Fruit fly (Drosophila melanogaster): ENCODE results near the gene Ser6.

DNA sequence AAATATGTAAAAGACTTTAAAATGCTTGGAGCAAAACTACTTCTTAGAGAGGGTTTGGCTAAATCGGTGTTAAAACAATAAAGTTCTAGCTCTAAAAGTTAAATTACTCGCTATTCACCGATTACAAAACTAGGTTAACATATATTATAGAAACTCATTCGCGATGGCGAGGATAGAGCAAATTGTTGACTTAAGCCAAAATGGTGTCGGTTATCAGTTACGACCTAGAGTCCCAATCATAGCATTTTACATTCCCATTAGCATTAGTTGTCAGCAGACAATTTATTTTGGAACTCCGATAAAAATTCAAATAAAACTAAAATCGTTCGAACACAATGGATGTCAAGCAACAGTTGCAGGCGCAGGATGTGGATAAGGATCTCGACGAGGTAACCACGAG lies 21.1 kb upstream of the Ser6 start, which contains the start of gene CG11666:
- no peak for TF ChIP-seq lola (GFP tag; optimal IDR thresholded peaks at IDR 0.05)
- TF ChIP-seq fru (GFP tag; optimal IDR thresholded peaks at IDR 0.05): no peak
- no peak for TF ChIP-seq sv (GFP tag; optimal IDR thresholded peaks at IDR 0.05)
- TF ChIP-seq HLH106 (tag; optimal IDR thresholded peaks at IDR 0.05): no peak
- TF ChIP-seq CrebA (GFP tag; optimal IDR thresholded peaks at IDR 0.05; ENCODE audit: borderline replicate concordance): no peak
- TF ChIP-seq N (GFP tag; optimal IDR thresholded peaks at IDR 0.05): no peak
- TF ChIP-seq psq (GFP tag; optimal IDR thresholded peaks at IDR 0.05): no peak
- TF ChIP-seq h (GFP tag; optimal IDR thresholded peaks at IDR 0.05): no peak
- TF ChIP-seq Hr83 (GFP tag; optimal IDR thresholded peaks at IDR 0.05; ENCODE audit: poor library complexity, severe bottlenecking): no peak
- no peak for TF ChIP-seq woc (GFP tag; optimal IDR thresholded peaks at IDR 0.05)
